Worm (Caenorhabditis elegans): ENCODE results near the gene wht-2.

The wht-2 gene

ce11 chrIV:11469698-11470591 is at the start of gene wht-2, which contains the start of gene C10C6.13:
TSS of gene wht-2 (plus strand) at chrIV:11470436.
TSS of gene C10C6.13 (minus strand) at chrIV:11469748.
- TF ChIP-seq dao-5 (tag; optimal IDR thresholded peaks at IDR 0.05) (no peak), him-1 (tag; optimal IDR thresholded peaks at IDR 0.05) (no peak)

- no peak for TF ChIP-seq W03F9.2 (tag; optimal IDR thresholded peaks at IDR 0.05)
Measured at ce11 chrIV:11421696-11422095, 48.5 kb upstream of the wht-2 start, which contains the start of gene F22B3.7. TSS of gene F22B3.7 (minus strand) at chrIV:11421796.

DNA sequence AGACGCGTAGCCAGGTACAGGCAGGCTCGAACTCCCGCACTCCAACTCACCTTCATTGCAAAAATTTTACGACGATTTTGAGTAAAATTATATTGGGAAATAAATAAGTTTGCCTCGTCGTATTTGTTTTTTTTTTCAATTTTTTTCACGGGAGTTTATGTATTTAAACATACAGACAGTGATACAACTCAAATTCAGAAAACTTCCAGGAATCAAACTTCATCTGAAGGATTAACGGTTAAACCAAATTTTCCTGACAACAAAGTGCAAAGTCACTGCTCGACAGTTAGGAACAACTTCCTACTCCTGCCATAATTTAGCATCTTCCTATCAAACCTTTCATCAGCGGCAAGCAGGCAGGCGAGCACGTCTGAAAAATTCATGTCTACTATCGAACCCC is 45.4 kb upstream of the wht-2 start, which contains the start of gene F22B3.8:
TSS of gene F22B3.8 (minus strand) at position 101 of the 400 bp plus-strand sequence.
- TF ChIP-seq dao-5 (tag; optimal IDR thresholded peaks at IDR 0.05) (no peak), him-1 (tag; optimal IDR thresholded peaks at IDR 0.05) (no peak), W03F9.2 (tag; optimal IDR thresholded peaks at IDR 0.05) (no peak)

- TF ChIP-seq W03F9.2 (tag; optimal IDR thresholded peaks at IDR 0.05) (no peak), him-1 (tag; optimal IDR thresholded peaks at IDR 0.05) (no peak), dao-5 (tag; optimal IDR thresholded peaks at IDR 0.05) (no peak)
Measured at ce11 chrIV:11425442-11425841, 44.8 kb upstream of the wht-2 start, which contains the start of gene kin-4. TSS of gene kin-4 (plus strand) at chrIV:11425742.

DNA sequence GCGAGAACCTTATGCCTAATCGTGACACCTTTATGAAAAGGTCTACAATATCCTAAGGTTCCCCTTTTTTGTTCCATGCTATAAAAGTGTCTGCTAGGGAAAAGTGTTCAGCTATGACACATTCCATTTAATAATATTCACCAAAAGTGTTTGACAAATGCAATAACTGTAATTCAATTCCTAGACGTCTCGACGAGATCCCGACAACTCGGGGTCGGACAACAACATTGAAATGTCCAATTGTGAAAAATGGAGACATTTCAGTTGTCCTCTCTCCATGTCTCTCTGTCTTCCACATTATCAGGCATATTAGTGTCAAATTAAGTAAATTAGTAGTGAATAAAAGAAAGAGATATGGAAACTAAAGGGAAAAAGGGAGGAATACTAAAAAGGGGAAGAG is 38.8 kb upstream of the wht-2 start:
- TF ChIP-seq W03F9.2 (tag; optimal IDR thresholded peaks at IDR 0.05) (no peak), him-1 (tag; optimal IDR thresholded peaks at IDR 0.05) (no peak), dao-5 (tag; optimal IDR thresholded peaks at IDR 0.05) (no peak)

ce11 chrIV:11433709-11434108 is 36.5 kb upstream of the wht-2 start:
- TF ChIP-seq W03F9.2 (tag; optimal IDR thresholded peaks at IDR 0.05) (peak; percentile 46), dao-5 (tag; optimal IDR thresholded peaks at IDR 0.05) (no peak), him-1 (tag; optimal IDR thresholded peaks at IDR 0.05) (peak; percentile 26)

- no peak for TF ChIP-seq him-1 (tag; optimal IDR thresholded peaks at IDR 0.05)
- no peak for TF ChIP-seq dao-5 (tag; optimal IDR thresholded peaks at IDR 0.05)
- no peak for TF ChIP-seq W03F9.2 (tag; optimal IDR thresholded peaks at IDR 0.05)
Measured at ce11 chrIV:11434575-11434974, 35.7 kb upstream of the wht-2 start.

- TF ChIP-seq W03F9.2 (tag; optimal IDR thresholded peaks at IDR 0.05) = no peak
Measured at ce11 chrIV:11435761-11436160, 34.5 kb upstream of the wht-2 start.

ce11 chrIV:11438255-11438654 is 32.0 kb upstream of the wht-2 start:
- no peak for TF ChIP-seq him-1 (tag; optimal IDR thresholded peaks at IDR 0.05)
- no peak for TF ChIP-seq W03F9.2 (tag; optimal IDR thresholded peaks at IDR 0.05)
- TF ChIP-seq dao-5 (tag; optimal IDR thresholded peaks at IDR 0.05) = no peak

ce11 chrIV:11452928-11453327 is 17.3 kb upstream of the wht-2 start:
- TF ChIP-seq W03F9.2 (tag; optimal IDR thresholded peaks at IDR 0.05) (no peak), him-1 (tag; optimal IDR thresholded peaks at IDR 0.05) (no peak), dao-5 (tag; optimal IDR thresholded peaks at IDR 0.05) (no peak)

- TF ChIP-seq W03F9.2 (tag; optimal IDR thresholded peaks at IDR 0.05) (no peak), dao-5 (tag; optimal IDR thresholded peaks at IDR 0.05) (no peak), him-1 (tag; optimal IDR thresholded peaks at IDR 0.05) (no peak)
Measured at ce11 chrIV:11455824-11456223, 14.4 kb upstream of the wht-2 start.

DNA sequence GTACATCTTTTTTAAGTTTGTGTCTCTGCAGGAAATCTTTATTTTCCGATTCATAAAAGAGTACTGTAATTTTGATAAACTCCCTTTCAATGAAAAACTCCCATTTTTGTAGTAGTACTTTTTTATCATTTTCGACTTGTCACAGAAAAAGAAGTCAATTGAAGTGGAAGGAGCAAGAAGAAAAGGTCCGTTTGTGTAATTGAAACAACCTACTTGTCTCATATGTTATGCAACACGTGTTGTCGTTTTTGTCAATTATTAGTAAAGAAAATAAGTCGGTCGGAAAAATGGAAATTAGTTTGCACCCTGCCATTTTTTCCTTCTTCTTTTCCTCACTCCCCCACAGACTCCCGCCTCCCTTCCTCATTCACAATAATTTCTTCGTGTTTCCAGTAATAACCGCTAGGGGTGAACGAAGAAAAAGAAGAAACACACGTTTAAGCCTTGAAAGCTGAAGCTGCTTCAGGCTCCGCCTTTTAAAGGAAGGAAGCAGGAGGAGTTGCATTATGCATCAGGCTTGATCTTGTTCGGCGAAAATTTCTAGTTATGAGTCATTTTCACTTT is 11.5 kb upstream of the wht-2 start:
- TF ChIP-seq W03F9.2 (tag; optimal IDR thresholded peaks at IDR 0.05) (no peak), him-1 (tag; optimal IDR thresholded peaks at IDR 0.05) (no peak), dao-5 (tag; optimal IDR thresholded peaks at IDR 0.05) (no peak)

ce11 chrIV:11459684-11460083 is 10.6 kb upstream of the wht-2 start, which contains the start of gene npr-3:
TSS of gene npr-3 (plus strand) at chrIV:11459984.
- TF ChIP-seq dao-5 (tag; optimal IDR thresholded peaks at IDR 0.05) = no peak
- no peak for TF ChIP-seq him-1 (tag; optimal IDR thresholded peaks at IDR 0.05)
- TF ChIP-seq W03F9.2 (tag; optimal IDR thresholded peaks at IDR 0.05) = no peak

DNA sequence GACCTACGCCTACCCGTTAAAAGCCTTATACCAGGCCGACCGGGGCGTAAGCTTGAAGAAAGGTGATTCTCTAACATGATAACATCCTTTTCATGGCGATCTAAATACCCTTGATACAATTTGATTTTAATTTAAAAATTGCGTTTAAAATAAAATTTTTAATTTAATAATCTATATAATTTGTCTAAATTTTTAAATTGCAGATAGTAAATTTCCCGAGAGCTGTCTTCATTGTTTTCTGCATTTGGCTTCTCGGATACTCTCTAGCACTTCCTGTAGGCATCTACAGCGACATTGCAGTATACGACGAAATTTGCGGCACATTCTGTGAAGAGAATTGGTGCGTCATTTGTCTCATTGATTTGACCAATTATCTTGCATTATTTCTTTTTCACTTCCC is 8.9 kb upstream of the wht-2 start:
- TF ChIP-seq dao-5 (tag; optimal IDR thresholded peaks at IDR 0.05) (no peak), him-1 (tag; optimal IDR thresholded peaks at IDR 0.05) (no peak), W03F9.2 (tag; optimal IDR thresholded peaks at IDR 0.05) (no peak)
